Worm (Caenorhabditis elegans) whole organism, mixed stage, embryonic: Measurements from ENCODE around the gene aipl-1.

ENCODE experiments used
- bed-3 ChIP-seq: fragments of 200-800 bp; sonication (Bioruptor generic); optimal IDR thresholded peaks from 3 replicates; lab custom pipeline; 2018; ENCODE audit warnings: mild to moderate bottlenecking, missing genetic modification characterization, moderate library complexity, missing compliant biosample characterization
- blmp-1 ChIP-seq: fragments of 150-350 bp; optimal IDR thresholded peaks from 2 replicates; lab custom pipeline; 2014; ENCODE audit warnings: missing biosample characterization, missing genetic modification characterization
- ceh-39 ChIP-seq: fragments of 150-350 bp; optimal IDR thresholded peaks from 2 replicates; lab custom pipeline; 2014; ENCODE audit warnings: missing biosample characterization, missing genetic modification characterization
- ceh-43 ChIP-seq: fragments of 200-800 bp; sonication (Bioruptor generic); optimal IDR thresholded peaks from 2 replicates; lab custom pipeline; 2018; ENCODE audit warnings: mild to moderate bottlenecking, missing genetic modification characterization, moderate library complexity, missing compliant biosample characterization
- ceh-83 ChIP-seq: fragments of 200-800 bp; sonication (Bioruptor generic); optimal IDR thresholded peaks from 2 replicates; lab custom pipeline; 2018; ENCODE audit warnings: mild to moderate bottlenecking, missing genetic modification characterization, missing compliant biosample characterization
- ces-1 ChIP-seq: fragments of 150-350 bp; optimal IDR thresholded peaks from 2 replicates; lab custom pipeline; 2014; ENCODE audit warnings: missing biosample characterization, missing genetic modification reagents, missing genetic modification characterization
- cnd-1 ChIP-seq: fragments of 200-800 bp; sonication (Bioruptor generic); optimal IDR thresholded peaks from 2 replicates; lab custom pipeline; 2018; ENCODE audit warnings: mild to moderate bottlenecking, missing genetic modification characterization, missing compliant biosample characterization
- drap-1 ChIP-seq: fragments of 200-800 bp; sonication (Bioruptor generic); optimal IDR thresholded peaks from 3 replicates; lab custom pipeline; 2018; ENCODE audit warnings: mild to moderate bottlenecking, missing genetic modification characterization, missing compliant biosample characterization
- elt-1 ChIP-seq: sonication (generic microtip); optimal IDR thresholded peaks from 2 replicates; lab custom pipeline; 2017; ENCODE audit warnings: missing genetic modification characterization, mild to moderate bottlenecking, missing compliant biosample characterization, antibody characterized with exemption, moderate library complexity, borderline replicate concordance; ENCODE audit not compliant: insufficient read depth
- flh-1 ChIP-seq: fragments of 200-800 bp; sonication (Bioruptor generic); optimal IDR thresholded peaks from 2 replicates; lab custom pipeline; 2018; ENCODE audit warnings: mild to moderate bottlenecking, missing genetic modification characterization, moderate library complexity, missing compliant biosample characterization
- ham-2 ChIP-seq: fragments of 200-800 bp; sonication (Bioruptor generic); optimal IDR thresholded peaks from 2 replicates; lab custom pipeline; 2018; ENCODE audit warnings: mild to moderate bottlenecking, missing genetic modification characterization, missing compliant biosample characterization
- hlh-1 ChIP-seq: fragments of 150-350 bp; optimal IDR thresholded peaks from 2 replicates; lab custom pipeline; 2014; ENCODE audit warnings: missing biosample characterization, missing genetic modification reagents, missing genetic modification characterization
- lin-13 ChIP-seq: fragments of 150-350 bp; optimal IDR thresholded peaks from 2 replicates; lab custom pipeline; 2014; ENCODE audit warnings: missing biosample characterization, missing genetic modification characterization
- lin-32 ChIP-seq: fragments of 200-800 bp; sonication (Bioruptor generic); optimal IDR thresholded peaks from 2 replicates; lab custom pipeline; 2018; ENCODE audit warnings: mild to moderate bottlenecking, missing genetic modification characterization, missing compliant biosample characterization
- lsy-2 ChIP-seq: fragments of 150-350 bp; optimal IDR thresholded peaks from 2 replicates; lab custom pipeline; 2014; ENCODE audit warnings: missing biosample characterization, missing genetic modification characterization
- mab-5 ChIP-seq: fragments of 150-350 bp; optimal IDR thresholded peaks from 2 replicates; lab custom pipeline; 2014; ENCODE audit warnings: missing biosample characterization, missing genetic modification characterization
- mep-1 ChIP-seq: fragments of 150-350 bp; optimal IDR thresholded peaks from 2 replicates; lab custom pipeline; 2017; ENCODE audit warnings: missing biosample characterization, missing genetic modification reagents, missing genetic modification characterization, inconsistent platforms
- mls-2 ChIP-seq: sonication (generic microtip); optimal IDR thresholded peaks from 2 replicates; lab custom pipeline; 2016; ENCODE audit warnings: mild to moderate bottlenecking, missing genetic modification characterization, moderate library complexity, missing compliant biosample characterization
- nhr-12 ChIP-seq: fragments of 150-350 bp; optimal IDR thresholded peaks from 2 replicates; lab custom pipeline; 2014; ENCODE audit warnings: missing biosample characterization, missing genetic modification characterization
- nhr-237 ChIP-seq: fragments of 150-350 bp; optimal IDR thresholded peaks from 2 replicates; lab custom pipeline; 2014; ENCODE audit warnings: missing biosample characterization, missing genetic modification characterization
- nhr-28 ChIP-seq: fragments of 150-350 bp; optimal IDR thresholded peaks from 2 replicates; lab custom pipeline; 2014; ENCODE audit warnings: missing biosample characterization, missing genetic modification characterization
- nhr-76 ChIP-seq: sonication (generic microtip); optimal IDR thresholded peaks from 2 replicates; lab custom pipeline; 2017; ENCODE audit warnings: missing biosample characterization, missing genetic modification characterization
- pha-4 ChIP-seq: fragments of 150-350 bp; optimal IDR thresholded peaks from 2 replicates; lab custom pipeline; 2018; ENCODE audit warnings: missing biosample characterization, missing genetic modification reagents, missing genetic modification characterization
- sem-2 ChIP-seq: fragments of 200-800 bp; sonication (Bioruptor generic); optimal IDR thresholded peaks from 2 replicates; lab custom pipeline; 2018; ENCODE audit warnings: mild to moderate bottlenecking, missing genetic modification characterization, missing compliant biosample characterization
- snpc-4 ChIP-seq: fragments of 150-350 bp; optimal IDR thresholded peaks from 2 replicates; lab custom pipeline; 2014; ENCODE audit warnings: missing biosample characterization, missing genetic modification characterization
- sptf-1 ChIP-seq: sonication (generic microtip); optimal IDR thresholded peaks from 2 replicates; lab custom pipeline; 2017; ENCODE audit warnings: mild to moderate bottlenecking, missing genetic modification characterization, moderate library complexity, missing compliant biosample characterization
- tbx-8 ChIP-seq: fragments of 200-800 bp; sonication (Bioruptor generic); optimal IDR thresholded peaks from 2 replicates; lab custom pipeline; 2018; ENCODE audit warnings: mild to moderate bottlenecking, missing genetic modification characterization, moderate library complexity, missing compliant biosample characterization
- unc-120 ChIP-seq: sonication (generic microtip); optimal IDR thresholded peaks from 2 replicates; lab custom pipeline; 2017; ENCODE audit warnings: missing genetic modification characterization, missing compliant biosample characterization; ENCODE audit not compliant: poor library complexity, severe bottlenecking
- unc-39 ChIP-seq: fragments of 150-350 bp; optimal IDR thresholded peaks from 2 replicates; lab custom pipeline; 2014; ENCODE audit warnings: missing biosample characterization, missing genetic modification characterization
- unc-62 ChIP-seq: fragments of 150-350 bp; optimal IDR thresholded peaks from 2 replicates; lab custom pipeline; 2014; ENCODE audit warnings: missing biosample characterization, missing genetic modification reagents, missing genetic modification characterization
- ztf-11 ChIP-seq: fragments of 150-350 bp; optimal IDR thresholded peaks from 2 replicates; lab custom pipeline; 2014; ENCODE audit warnings: missing biosample characterization, missing genetic modification characterization

The aipl-1 gene

ce11 chrV:15140247-15140646 is 3.6 kb upstream of the aipl-1 start, which contains the start of gene K08F9.3:
Gene K08F9.3 (plus strand): TSS chrV:15140547.
- TF ChIP-seq sem-2 (GFP tag; lab: Kevin White, UChicago) (no peak), ces-1 (GFP tag; lab: Kevin White, UChicago) (no peak), mls-2 (no peak), ham-2 (GFP tag; lab: Kevin White, UChicago) (no peak), nhr-76 (tag; lab: Kevin White, UChicago) (no peak), ceh-39 (no peak), flh-1 (GFP tag; lab: Kevin White, UChicago) (no peak), hlh-1 (no peak), mab-5 (tag; lab: Kevin White, UChicago) (no peak), pha-4 (tag; lab: Kevin White, UChicago) (no peak), unc-120 (no peak), nhr-28 (tag; lab: Kevin White, UChicago) (no peak), ztf-11 (tag; lab: Kevin White, UChicago) (no peak)

DNA sequence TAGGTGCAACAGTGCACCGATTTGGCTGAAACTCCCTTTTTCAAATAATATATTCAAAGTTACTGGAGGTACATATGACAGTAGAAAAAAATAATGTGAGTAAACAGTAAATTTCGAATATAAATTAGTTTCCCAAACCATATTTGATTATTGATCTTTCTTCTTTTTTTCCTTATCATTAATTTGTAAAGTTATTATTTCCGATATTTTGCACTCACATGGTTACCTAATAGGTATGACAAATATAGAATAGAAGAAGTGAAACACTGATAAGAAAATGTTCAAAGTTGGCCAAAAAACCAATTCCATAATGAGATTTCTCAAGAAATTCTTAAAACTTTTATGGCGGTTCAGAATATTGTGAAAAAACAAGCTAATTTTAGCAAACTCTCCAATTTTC is 3.2 kb upstream of the aipl-1 start:
- no peak for TF ChIP-seq nhr-12
- no peak for TF ChIP-seq nhr-76 (tag; lab: Kevin White, UChicago)
- TF ChIP-seq cnd-1: no peak
- TF ChIP-seq ces-1 (GFP tag; lab: Kevin White, UChicago): no peak
- TF ChIP-seq, all 35 proteins: peak for 0

ce11 chrV:15133812-15134211 is 2.8 kb downstream of the aipl-1 start:
- TF ChIP-seq ceh-83 (GFP tag; lab: Kevin White, UChicago) (no peak), lin-13 (tag; lab: Kevin White, UChicago) (no peak), lin-32 (GFP tag; lab: Kevin White, UChicago) (no peak), nhr-237 (no peak), sptf-1 (tag; lab: Kevin White, UChicago) (no peak), ces-1 (GFP tag; lab: Kevin White, UChicago) (no peak), flh-1 (GFP tag; lab: Kevin White, UChicago) (no peak), tbx-8 (GFP tag; lab: Kevin White, UChicago) (no peak)

ce11 chrV:15132423-15132822 is 4.2 kb downstream of the aipl-1 start, which contains the start of gene str-171:
Gene str-171 (minus strand): TSS chrV:15132523.
- no peak for TF ChIP-seq snpc-4

DNA sequence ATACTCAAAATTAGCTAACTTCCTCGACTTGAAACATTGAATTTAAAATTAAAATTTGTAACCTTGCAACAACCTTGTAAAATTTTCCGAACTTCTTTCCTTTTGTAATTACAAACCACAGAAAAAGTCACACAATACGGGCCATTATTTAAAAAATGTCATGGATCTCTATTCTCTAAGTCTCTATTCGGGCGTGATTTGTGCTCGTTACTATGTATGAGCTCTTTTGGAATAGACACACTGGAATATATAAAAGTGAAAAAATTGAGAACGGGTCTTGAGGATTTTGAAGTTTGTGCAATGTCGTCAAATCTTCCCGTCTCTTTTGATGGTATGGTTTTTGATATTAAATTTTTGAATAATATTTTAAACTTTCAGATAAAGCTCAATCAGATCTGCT is 8.6 kb downstream of the aipl-1 start, which contains the start of gene srr-7:
Gene srr-7, plus strand, starts transcription at position 301 of the 400 bp plus-strand sequence.
- no peak for TF ChIP-seq lin-13 (tag; lab: Kevin White, UChicago)
- TF ChIP-seq hlh-1: no peak
- TF ChIP-seq snpc-4: no peak
- no peak for TF ChIP-seq elt-1 (tag; lab: Kevin White, UChicago)
- TF ChIP-seq drap-1 (GFP tag; lab: Kevin White, UChicago): no peak

DNA sequence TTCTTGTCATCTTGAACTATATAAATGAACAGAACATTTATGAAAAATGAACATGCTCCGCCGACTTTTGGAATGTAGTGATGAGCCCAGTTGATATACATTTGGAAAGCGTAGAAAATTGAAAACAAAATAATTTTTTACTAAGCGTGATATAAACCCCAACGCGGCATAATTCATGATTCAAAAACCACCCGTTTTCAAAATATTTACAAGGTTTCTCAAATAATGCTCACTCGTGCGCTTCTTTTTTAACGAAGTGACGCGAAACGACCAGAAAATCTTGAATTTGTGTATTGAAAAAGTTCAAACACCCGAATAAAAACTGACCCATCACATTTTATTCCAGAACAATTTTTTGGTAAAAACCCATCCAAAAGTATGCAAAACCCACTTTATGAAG is 9.2 kb downstream of the aipl-1 start, which contains the start of gene srj-27:
Gene srj-27, minus strand, starts transcription at position 101 of the 400 bp plus-strand sequence.
- no peak for TF ChIP-seq snpc-4
- TF ChIP-seq lin-13 (tag; lab: Kevin White, UChicago): no peak
- TF ChIP-seq ceh-43 (GFP tag; lab: Kevin White, UChicago): no peak
- no peak for TF ChIP-seq mep-1
- TF ChIP-seq elt-1 (tag; lab: Kevin White, UChicago): no peak
- no peak for TF ChIP-seq hlh-1
- no peak for TF ChIP-seq cnd-1
- TF ChIP-seq ceh-83 (GFP tag; lab: Kevin White, UChicago): no peak
- no peak for TF ChIP-seq tbx-8 (GFP tag; lab: Kevin White, UChicago)
- no peak for TF ChIP-seq unc-62 (GFP tag; lab: Kevin White, UChicago)
- no peak for TF ChIP-seq nhr-76 (tag; lab: Kevin White, UChicago)
- no peak for TF ChIP-seq blmp-1
- TF ChIP-seq unc-39 (tag; lab: Kevin White, UChicago): no peak
- TF ChIP-seq ztf-11 (tag; lab: Kevin White, UChicago): no peak
- TF ChIP-seq lsy-2 (tag; lab: Kevin White, UChicago): no peak
- TF ChIP-seq bed-3: no peak
- TF ChIP-seq, all 35 proteins: peak for 0
